Worm (Caenorhabditis elegans) whole organism, L1 larva: ENCODE results near the gene W02C12.2.

ENCODE experiments used
- C04F5.9 ChIP-seq: sonication (generic microtip); optimal IDR thresholded peaks from 2 replicates; lab custom pipeline; 2016; ENCODE audit warnings: missing genetic modification characterization, missing compliant biosample characterization
- C34B4.2 ChIP-seq: sonication (generic microtip); optimal IDR thresholded peaks from 2 replicates; lab custom pipeline; 2017; ENCODE audit warnings: mild to moderate bottlenecking, missing genetic modification characterization, missing compliant biosample characterization
- aha-1 ChIP-seq: fragments of 150-350 bp; optimal IDR thresholded peaks from 2 replicates; lab custom pipeline; 2014; ENCODE audit warnings: missing biosample characterization, missing genetic modification characterization
- ama-1 ChIP-seq: fragments of 150-350 bp; optimal IDR thresholded peaks from 2 replicates; lab custom pipeline; 2014
- blmp-1 ChIP-seq: fragments of 150-350 bp; optimal IDR thresholded peaks from 2 replicates; lab custom pipeline; 2014; ENCODE audit warnings: missing biosample characterization, missing genetic modification characterization
- ceh-63 ChIP-seq: fragments of 200-800 bp; sonication (Bioruptor generic); optimal IDR thresholded peaks from 2 replicates; lab custom pipeline; 2018; ENCODE audit warnings: mild to moderate bottlenecking, missing genetic modification characterization, missing compliant biosample characterization
- ceh-82 ChIP-seq, 3 experiments: fragments of 150-350 bp in 1 of 3; sonication (generic microtip) in 2 of 3; optimal IDR thresholded peaks; 2 replicates each; lab custom pipeline; 2014 to 2017; ENCODE audit warnings: missing biosample characterization in 3 of 3, missing genetic modification characterization in 3 of 3
- ceh-88 ChIP-seq: fragments of 200-800 bp; sonication (Bioruptor generic); IDR thresholded peaks from 2 replicates; pipeline ENCODE4 v1.3.6; 2022; ENCODE audit warnings: missing genetic modification characterization, missing compliant biosample characterization
- dpl-1 ChIP-seq, 3 experiments: fragments of 150-350 bp in 2 of 3; sonication (generic microtip) in 1 of 3; optimal IDR thresholded peaks; 2 replicates each; lab custom pipeline; 2014 to 2017; ENCODE audit warnings: missing biosample characterization in 3 of 3, missing genetic modification characterization in 3 of 3, missing genetic modification reagents in 3 of 3
- efl-1 ChIP-seq, 4 experiments: fragments of 150-350 bp; optimal IDR thresholded peaks in 3 of 4; peaks in 1 of 4; 1 replicate in 1 of 4; 2 replicates in 3 of 4; lab custom pipeline; 2014; ENCODE audit warnings: missing biosample characterization in 2 of 4, missing genetic modification characterization in 2 of 4, missing genetic modification reagents in 2 of 4
- efl-3 ChIP-seq: fragments of 200-800 bp; sonication (Bioruptor generic); optimal IDR thresholded peaks from 2 replicates; lab custom pipeline; 2018; ENCODE audit warnings: mild to moderate bottlenecking, missing genetic modification characterization, missing compliant biosample characterization
- egl-27 ChIP-seq, 2 experiments: fragments of 150-350 bp in 1 of 2; sonication (generic microtip); optimal IDR thresholded peaks; 3 replicates each; lab custom pipeline; 2017 to 2018; ENCODE audit warnings: missing biosample characterization in 2 of 2, missing genetic modification characterization in 2 of 2, missing genetic modification reagents in 2 of 2
- elt-3 ChIP-seq, 6 experiments: fragments of 150-350 bp in 1 of 6; sonication (generic microtip); optimal IDR thresholded peaks; 2 replicates each; lab custom pipeline; 2017 to 2018; ENCODE audit warnings: missing biosample characterization in 6 of 6, missing genetic modification characterization in 6 of 6, inconsistent platforms in 1 of 6
- ets-5 ChIP-seq: fragments of 200-800 bp; sonication (Bioruptor generic); IDR thresholded peaks from 2 replicates; pipeline ENCODE4 v1.3.6; 2022; ENCODE audit warnings: missing genetic modification characterization, missing compliant biosample characterization
- fkh-10 ChIP-seq: sonication (generic microtip); optimal IDR thresholded peaks from 2 replicates; lab custom pipeline; 2017; ENCODE audit warnings: missing biosample characterization, missing genetic modification reagents, missing genetic modification characterization
- hlh-17 ChIP-seq: fragments of 200-800 bp; sonication (Bioruptor generic); optimal IDR thresholded peaks from 2 replicates; lab custom pipeline; 2018; ENCODE audit warnings: missing genetic modification characterization, mild to moderate bottlenecking, missing compliant biosample characterization, moderate library complexity, borderline replicate concordance
- hpl-2 ChIP-seq: fragments of 150-350 bp; optimal IDR thresholded peaks from 2 replicates; lab custom pipeline; 2014; ENCODE audit warnings: missing biosample characterization, missing genetic modification reagents, missing genetic modification characterization
- irx-1 ChIP-seq: sonication (generic microtip); optimal IDR thresholded peaks from 2 replicates; lab custom pipeline; 2016; ENCODE audit warnings: missing genetic modification characterization, missing compliant biosample characterization
- isw-1 ChIP-seq: fragments of 200-800 bp; sonication (Bioruptor generic); IDR thresholded peaks from 2 replicates; pipeline ENCODE4 v1.3.6; 2022; ENCODE audit warnings: missing genetic modification characterization, missing compliant biosample characterization
- jun-1 ChIP-seq: fragments of 150-350 bp; optimal IDR thresholded peaks from 2 replicates; lab custom pipeline; 2014; ENCODE audit warnings: missing biosample characterization, missing genetic modification reagents, missing genetic modification characterization
- lin-13 ChIP-seq: fragments of 150-350 bp; optimal IDR thresholded peaks from 2 replicates; lab custom pipeline; 2014; ENCODE audit warnings: missing biosample characterization, missing genetic modification reagents, missing genetic modification characterization
- lin-15B ChIP-seq: fragments of 150-350 bp; sonication (generic microtip); optimal IDR thresholded peaks from 3 replicates; lab custom pipeline; 2014; ENCODE audit warnings: missing biosample characterization, missing genetic modification characterization
- lin-35 ChIP-seq, 2 experiments: fragments of 150-350 bp; optimal IDR thresholded peaks; 2 replicates each; lab custom pipeline; 2014; ENCODE audit warnings: missing biosample characterization in 2 of 2, missing genetic modification characterization in 2 of 2, missing genetic modification reagents in 2 of 2
- lir-3 ChIP-seq: sonication (generic microtip); optimal IDR thresholded peaks from 2 replicates; lab custom pipeline; 2016; ENCODE audit warnings: mild to moderate bottlenecking, missing genetic modification characterization, moderate library complexity, missing compliant biosample characterization; ENCODE audit not compliant: poor library complexity
- mab-9 ChIP-seq: fragments of 200-800 bp; sonication (Bioruptor generic); IDR thresholded peaks from 2 replicates; pipeline ENCODE4 v1.3.6; 2022; ENCODE audit warnings: missing genetic modification reagents, missing genetic modification characterization, missing compliant biosample characterization
- mep-1 ChIP-seq: fragments of 150-350 bp; optimal IDR thresholded peaks from 2 replicates; lab custom pipeline; 2014; ENCODE audit warnings: missing biosample characterization, missing genetic modification characterization
- nhr-47 ChIP-seq: sonication (generic microtip); optimal IDR thresholded peaks from 2 replicates; lab custom pipeline; 2016; ENCODE audit warnings: mild to moderate bottlenecking, missing genetic modification characterization, moderate library complexity, missing compliant biosample characterization
- nhr-71 ChIP-seq: sonication (generic microtip); optimal IDR thresholded peaks from 2 replicates; lab custom pipeline; 2016; ENCODE audit warnings: mild to moderate bottlenecking, missing genetic modification characterization, moderate library complexity, missing compliant biosample characterization
- nhr-84 ChIP-seq: sonication (generic microtip); optimal IDR thresholded peaks from 2 replicates; lab custom pipeline; 2017; ENCODE audit warnings: missing biosample characterization, missing genetic modification characterization
- nhr-85 ChIP-seq: sonication (generic microtip); peaks from one replicate; lab custom pipeline; 2016; ENCODE audit warnings: missing genetic modification characterization, inconsistent platforms, missing compliant biosample characterization
- skn-1 ChIP-seq: fragments of 150-350 bp; optimal IDR thresholded peaks from 2 replicates; lab custom pipeline; 2014; ENCODE audit warnings: missing biosample characterization, missing genetic modification characterization
- sup-37 ChIP-seq: fragments of 200-800 bp; sonication (Bioruptor generic); optimal IDR thresholded peaks from 2 replicates; lab custom pipeline; 2018; ENCODE audit warnings: mild to moderate bottlenecking, missing genetic modification characterization, missing compliant biosample characterization
- swsn-7 ChIP-seq: sonication (generic microtip); optimal IDR thresholded peaks from 2 replicates; lab custom pipeline; 2016; ENCODE audit warnings: missing genetic modification characterization, missing compliant biosample characterization
- tbx-2 ChIP-seq: sonication (generic microtip); optimal IDR thresholded peaks from 2 replicates; lab custom pipeline; 2016; ENCODE audit warnings: missing genetic modification characterization, missing compliant biosample characterization
- unc-30 ChIP-seq: sonication (generic microtip); optimal IDR thresholded peaks from 2 replicates; lab custom pipeline; 2017; ENCODE audit warnings: missing biosample characterization, missing genetic modification characterization
- unc-98 ChIP-seq: fragments of 200-800 bp; sonication (Bioruptor generic); IDR thresholded peaks from 2 replicates; pipeline ENCODE4 v1.3.6; 2022; ENCODE audit warnings: missing genetic modification characterization, missing compliant biosample characterization
- vab-15 ChIP-seq: sonication (generic microtip); optimal IDR thresholded peaks from 2 replicates; lab custom pipeline; 2017; ENCODE audit warnings: missing genotype, mild to moderate bottlenecking, missing genetic modification characterization, missing compliant biosample characterization
- ztf-4 ChIP-seq: fragments of 150-350 bp; optimal IDR thresholded peaks from 2 replicates; lab custom pipeline; 2014; ENCODE audit warnings: missing biosample characterization, missing genetic modification characterization

Gene W02C12.2

ce11 chrIV:3999662-4000061, 8.1 kb downstream of the W02C12.2 start:
- TF ChIP-seq ama-1 (lab: Kevin White, UChicago): no peak
- TF ChIP-seq ets-5 (GFP tag; lab: Robert Waterston, UW): no peak
- no peak for TF ChIP-seq fkh-10 (GFP tag; lab: Kevin White, UChicago)
- no peak for TF ChIP-seq isw-1 (GFP tag; lab: Robert Waterston, UW)
- no peak for TF ChIP-seq mab-9 (GFP tag; lab: Robert Waterston, UW)
- TF ChIP-seq ceh-63 (GFP tag; lab: Kevin White, UChicago): no peak
- TF ChIP-seq sup-37 (GFP tag; lab: Kevin White, UChicago): no peak
- no peak for TF ChIP-seq C34B4.2 (tag; lab: Kevin White, UChicago)
- no peak for TF ChIP-seq unc-98 (GFP tag; lab: Robert Waterston, UW)
- no peak for TF ChIP-seq elt-3 (tag; optimal IDR thresholded peaks at IDR 0.05; lab: Kevin White, UChicago)
- no peak for TF ChIP-seq aha-1 (tag; lab: Kevin White, UChicago)
- no peak for TF ChIP-seq nhr-47 (tag; lab: Kevin White, UChicago)
- TF ChIP-seq C04F5.9 (tag; lab: Kevin White, UChicago): no peak
- TF ChIP-seq ceh-82 (tag; optimal IDR thresholded peaks at IDR 0.05; lab: Kevin White, UChicago): no peak
- TF ChIP-seq tbx-2 (tag; lab: Kevin White, UChicago): no peak
- no peak for TF ChIP-seq jun-1

- TF ChIP-seq skn-1 (tag; lab: Kevin White, UChicago) (no peak), efl-1 (optimal IDR thresholded peaks at IDR 0.05; lab: Kevin White, UChicago) (no peak), efl-1 (GFP tag; optimal IDR thresholded peaks at IDR 0.05 in 1 of 2; lab: Kevin White, UChicago) (no peak), fkh-10 (GFP tag; lab: Kevin White, UChicago) (no peak), ceh-82 (tag; optimal IDR thresholded peaks at IDR 0.05; lab: Kevin White, UChicago) (no peak), ceh-88 (no peak), efl-3 (GFP tag; lab: Kevin White, UChicago) (no peak), nhr-71 (tag; lab: Kevin White, UChicago) (no peak), mep-1 (tag; lab: Kevin White, UChicago) (no peak), lin-35 (GFP tag; optimal IDR thresholded peaks at IDR 0.05; lab: Kevin White, UChicago) (no peak)
Observed at ce11 chrIV:3998517-3998916, 9.3 kb downstream of the W02C12.2 start, which contains the start of gene F47C12.8. TSS of gene F47C12.8 (minus strand) at chrIV:3998617.

ce11 chrIV:3995384-3995783, 12.4 kb downstream of the W02C12.2 start, which contains the start of gene F47C12.7:
TSS of gene F47C12.7 (minus strand) at chrIV:3995484.
- TF ChIP-seq lin-13 (no peak), efl-1 (optimal IDR thresholded peaks at IDR 0.05; lab: Kevin White, UChicago) (no peak), efl-1 (GFP tag; optimal IDR thresholded peaks at IDR 0.05 in 1 of 2; lab: Kevin White, UChicago) (peak in 1 of 2 experiments; percentile 60)

- TF ChIP-seq blmp-1 (tag; lab: Kevin White, UChicago) (no peak), ztf-4 (tag; lab: Kevin White, UChicago) (no peak), lin-15B (no peak), nhr-85 (tag; lab: Kevin White, UChicago) (no peak), irx-1 (tag; lab: Kevin White, UChicago) (no peak), sup-37 (GFP tag; lab: Kevin White, UChicago) (no peak)
- TF ChIP-seq, all 84 proteins: peak for 0
Observed at ce11 chrIV:3994318-3994717, 13.5 kb downstream of the W02C12.2 start, which contains the start of gene F47C12.13. TSS of gene F47C12.13 (minus strand) at chrIV:3994418.

- no peak for TF ChIP-seq dpl-1 (GFP tag; optimal IDR thresholded peaks at IDR 0.05; lab: Kevin White, UChicago)
- TF ChIP-seq swsn-7 (tag; lab: Kevin White, UChicago): no peak
- TF ChIP-seq nhr-84 (tag; lab: Kevin White, UChicago): no peak
- TF ChIP-seq C34B4.2 (tag; lab: Kevin White, UChicago): no peak
- TF ChIP-seq fkh-10 (GFP tag; lab: Kevin White, UChicago): no peak
- no peak for TF ChIP-seq vab-15 (tag; lab: Kevin White, UChicago)
- no peak for TF ChIP-seq lin-35 (GFP tag; optimal IDR thresholded peaks at IDR 0.05; lab: Kevin White, UChicago)
- no peak for TF ChIP-seq egl-27 (tag; optimal IDR thresholded peaks at IDR 0.05; lab: Kevin White, UChicago)
- no peak for TF ChIP-seq lir-3
- TF ChIP-seq hlh-17 (GFP tag; lab: Kevin White, UChicago): no peak
- no peak for TF ChIP-seq hpl-2
- TF ChIP-seq unc-30 (tag; lab: Kevin White, UChicago): no peak
Observed at ce11 chrIV:3993292-3993691, 14.5 kb downstream of the W02C12.2 start, which contains the start of gene F47C12.6. TSS of gene F47C12.6 (minus strand) at chrIV:3993392.
